Fruit fly (Drosophila melanogaster): ENCODE measurements around the gene CG11396.

DNA sequence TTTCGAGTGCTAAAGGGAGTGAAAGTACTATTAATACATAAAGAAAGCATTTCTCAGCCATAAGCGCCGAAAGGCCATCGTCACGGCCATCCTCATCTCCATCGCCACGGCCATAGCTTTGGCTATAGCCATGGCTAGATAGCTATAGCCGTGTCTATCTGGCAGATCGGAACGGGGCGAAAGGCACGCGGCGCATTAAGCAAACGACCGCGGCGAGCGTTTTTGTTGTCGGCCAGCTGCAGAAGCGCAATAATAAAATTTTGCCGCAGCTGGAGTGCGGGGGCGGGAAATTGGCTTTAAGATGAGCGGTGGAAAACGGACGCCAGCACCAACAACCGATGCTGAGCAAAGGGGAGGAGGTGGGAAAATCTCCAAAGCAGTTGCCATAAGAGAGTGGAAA, 37.5 kb downstream of the CG11396 start:
- TF ChIP-seq psq (optimal IDR thresholded peaks at IDR 0.05): no peak
- TF ChIP-seq pan (optimal IDR thresholded peaks at IDR 0.05): no peak
- TF ChIP-seq Dll (optimal IDR thresholded peaks at IDR 0.05): no peak
- no peak for TF ChIP-seq usp (GFP tag; optimal IDR thresholded peaks at IDR 0.05)
- TF ChIP-seq EcR (GFP tag; optimal IDR thresholded peaks at IDR 0.05): no peak

Measured in whole organism.